Worm (Caenorhabditis elegans) whole organism, L2 larva: ENCODE data around the gene T08B6.9.

ENCODE experiments used
- C34F6.9 ChIP-seq: fragments of 150-350 bp; optimal IDR thresholded peaks from 2 replicates; lab custom pipeline; 2014; ENCODE audit warnings: missing biosample characterization, missing genetic modification characterization
- F13H6.1 ChIP-seq: sonication (generic microtip); optimal IDR thresholded peaks from 2 replicates; lab custom pipeline; 2016; ENCODE audit warnings: missing genetic modification characterization, missing compliant biosample characterization
- R02D3.7 ChIP-seq: fragments of 150-350 bp; optimal IDR thresholded peaks from 2 replicates; lab custom pipeline; 2014; ENCODE audit warnings: missing biosample characterization, missing genetic modification characterization
- ZK546.5 ChIP-seq: sonication (generic microtip); optimal IDR thresholded peaks from 2 replicates; lab custom pipeline; 2017; ENCODE audit warnings: missing biosample characterization, missing genetic modification characterization
- blmp-1 ChIP-seq: sonication (generic microtip); optimal IDR thresholded peaks from 2 replicates; lab custom pipeline; 2017; ENCODE audit warnings: missing genetic modification characterization, mild to moderate bottlenecking, missing compliant biosample characterization, antibody characterized with exemption, moderate library complexity; ENCODE audit not compliant: insufficient read depth
- ceh-16 ChIP-seq: fragments of 150-350 bp; optimal IDR thresholded peaks from 2 replicates; lab custom pipeline; 2014; ENCODE audit warnings: missing biosample characterization, missing genetic modification characterization
- ceh-82 ChIP-seq: fragments of 150-350 bp; optimal IDR thresholded peaks from 2 replicates; lab custom pipeline; 2014; ENCODE audit warnings: missing biosample characterization, missing genetic modification characterization
- crh-2 ChIP-seq: sonication (generic microtip); optimal IDR thresholded peaks from 2 replicates; lab custom pipeline; 2017; ENCODE audit warnings: missing biosample characterization, missing genetic modification characterization
- dmd-4 ChIP-seq: sonication (generic microtip); optimal IDR thresholded peaks from 2 replicates; lab custom pipeline; 2017; ENCODE audit warnings: missing biosample characterization, missing genetic modification characterization
- egl-27 ChIP-seq: sonication (generic microtip); optimal IDR thresholded peaks from 3 replicates; lab custom pipeline; 2017; ENCODE audit warnings: missing biosample characterization, missing genetic modification reagents, missing genetic modification characterization
- elt-1 ChIP-seq: fragments of 150-350 bp; optimal IDR thresholded peaks from 2 replicates; lab custom pipeline; 2014; ENCODE audit warnings: missing biosample characterization, missing genetic modification characterization
- gmeb-1 ChIP-seq: fragments of 150-350 bp; optimal IDR thresholded peaks from 2 replicates; lab custom pipeline; 2014; ENCODE audit warnings: missing biosample characterization, missing genetic modification characterization
- lin-11 ChIP-seq: fragments of 150-350 bp; sonication (generic microtip); optimal IDR thresholded peaks from 2 replicates; lab custom pipeline; 2014; ENCODE audit warnings: missing biosample characterization, missing genetic modification characterization, inconsistent platforms, mixed read lengths
- lin-13 ChIP-seq: fragments of 150-350 bp; optimal IDR thresholded peaks from 2 replicates; lab custom pipeline; 2014; ENCODE audit warnings: missing biosample characterization, missing genetic modification reagents, missing genetic modification characterization
- lin-39 ChIP-seq: fragments of 150-350 bp; optimal IDR thresholded peaks from 2 replicates; lab custom pipeline; 2014; ENCODE audit warnings: missing biosample characterization, missing genetic modification reagents, missing genetic modification characterization
- lsy-2 ChIP-seq, 2 experiments: fragments of 150-350 bp in 1 of 2; sonication (generic microtip) in 1 of 2; optimal IDR thresholded peaks; 2 replicates each; lab custom pipeline; 2014 to 2017; ENCODE audit warnings: missing biosample characterization in 2 of 2, missing genetic modification characterization in 2 of 2
- mab-5 ChIP-seq: fragments of 150-350 bp; optimal IDR thresholded peaks from 2 replicates; lab custom pipeline; 2014; ENCODE audit warnings: missing biosample characterization, missing genetic modification characterization
- mdl-1 ChIP-seq, 2 experiments: fragments of 150-350 bp in 1 of 2; sonication (generic microtip) in 1 of 2; optimal IDR thresholded peaks; 2 replicates each; lab custom pipeline; 2017; ENCODE audit warnings: missing biosample characterization in 2 of 2, missing genetic modification characterization in 2 of 2
- nhr-11 ChIP-seq: fragments of 150-350 bp; optimal IDR thresholded peaks from 2 replicates; lab custom pipeline; 2014; ENCODE audit warnings: missing biosample characterization, missing genetic modification characterization
- nhr-12 ChIP-seq: fragments of 150-350 bp; optimal IDR thresholded peaks from 2 replicates; lab custom pipeline; 2014; ENCODE audit warnings: missing biosample characterization, missing genetic modification characterization
- nhr-129 ChIP-seq: fragments of 150-350 bp; optimal IDR thresholded peaks from 2 replicates; lab custom pipeline; 2014; ENCODE audit warnings: missing biosample characterization, missing genetic modification characterization
- nhr-21 ChIP-seq: fragments of 150-350 bp; optimal IDR thresholded peaks from 2 replicates; lab custom pipeline; 2014; ENCODE audit warnings: missing biosample characterization, missing genetic modification characterization
- nhr-23 ChIP-seq: fragments of 150-350 bp; optimal IDR thresholded peaks from 2 replicates; lab custom pipeline; 2014; ENCODE audit warnings: missing biosample characterization, missing genetic modification reagents, missing genetic modification characterization
- nhr-25 ChIP-seq: fragments of 150-350 bp; sonication (generic microtip); optimal IDR thresholded peaks from 3 replicates; lab custom pipeline; 2014; ENCODE audit warnings: missing biosample characterization, missing genetic modification characterization
- nhr-6 ChIP-seq: fragments of 150-350 bp; optimal IDR thresholded peaks from 2 replicates; lab custom pipeline; 2014; ENCODE audit warnings: missing biosample characterization, missing genetic modification characterization
- nhr-77 ChIP-seq: fragments of 150-350 bp; optimal IDR thresholded peaks from 2 replicates; lab custom pipeline; 2014; ENCODE audit warnings: missing biosample characterization, missing genetic modification characterization
- peb-1 ChIP-seq: fragments of 150-350 bp; optimal IDR thresholded peaks from 2 replicates; lab custom pipeline; 2014; ENCODE audit warnings: missing biosample characterization, missing genetic modification characterization
- sem-4 ChIP-seq: fragments of 150-350 bp; optimal IDR thresholded peaks from 2 replicates; lab custom pipeline; 2014; ENCODE audit warnings: missing biosample characterization, missing genetic modification reagents, missing genetic modification characterization
- skn-1 ChIP-seq: sonication (generic microtip); optimal IDR thresholded peaks from 2 replicates; lab custom pipeline; 2017; ENCODE audit warnings: missing biosample characterization, missing genetic modification characterization
- sma-3 ChIP-seq: sonication (generic microtip); optimal IDR thresholded peaks from 2 replicates; lab custom pipeline; 2016; ENCODE audit warnings: missing genetic modification reagents, missing genetic modification characterization, missing compliant biosample characterization
- snpc-4 ChIP-seq: fragments of 150-350 bp; optimal IDR thresholded peaks from 2 replicates; lab custom pipeline; 2014; ENCODE audit warnings: missing biosample characterization, missing genetic modification characterization
- unc-39 ChIP-seq: fragments of 150-350 bp; optimal IDR thresholded peaks from 2 replicates; lab custom pipeline; 2014; ENCODE audit warnings: missing biosample characterization, missing genetic modification characterization
- unc-55 ChIP-seq: fragments of 150-350 bp; sonication (generic microtip); optimal IDR thresholded peaks from 3 replicates; lab custom pipeline; 2014; ENCODE audit warnings: missing biosample characterization, missing genetic modification reagents, missing genetic modification characterization
- unc-62 ChIP-seq: fragments of 150-350 bp; optimal IDR thresholded peaks from 2 replicates; lab custom pipeline; 2014; ENCODE audit warnings: missing biosample characterization, missing genetic modification reagents, missing genetic modification characterization
- zag-1 ChIP-seq: fragments of 150-350 bp; optimal IDR thresholded peaks from 2 replicates; lab custom pipeline; 2014; ENCODE audit warnings: missing biosample characterization, missing genetic modification characterization
- ztf-1 ChIP-seq: fragments of 200-800 bp; sonication (Bioruptor generic); conservative IDR thresholded peaks from 2 replicates; pipeline ENCODE4 v1.3.6; 2022; ENCODE audit warnings: missing genetic modification characterization, missing compliant biosample characterization
- ztf-11 ChIP-seq: sonication (generic microtip); optimal IDR thresholded peaks from 2 replicates; lab custom pipeline; 2017; ENCODE audit warnings: missing biosample characterization, missing genetic modification characterization
- ztf-4 ChIP-seq: fragments of 150-350 bp; optimal IDR thresholded peaks from 2 replicates; lab custom pipeline; 2014; ENCODE audit warnings: missing biosample characterization, missing genetic modification characterization

The T08B6.9 gene

ce11 chrIV:4861449-4861848 lies 29.2 kb upstream of the T08B6.9 start, which contains the start of the genes Y17G9A.4 and str-173:
TSS of gene Y17G9A.4 (minus strand) at chrIV:4861549.
TSS of gene str-173 (plus strand) at chrIV:4861773.
- TF ChIP-seq lin-11 (tag; lab: Kevin White, UChicago) (no peak), ceh-82 (tag; lab: Kevin White, UChicago) (no peak), nhr-12 (tag; lab: Kevin White, UChicago) (no peak), sma-3 (GFP tag; lab: Kevin White, UChicago) (no peak), egl-27 (no peak)
- TF ChIP-seq, all 48 proteins: peak for 0

DNA sequence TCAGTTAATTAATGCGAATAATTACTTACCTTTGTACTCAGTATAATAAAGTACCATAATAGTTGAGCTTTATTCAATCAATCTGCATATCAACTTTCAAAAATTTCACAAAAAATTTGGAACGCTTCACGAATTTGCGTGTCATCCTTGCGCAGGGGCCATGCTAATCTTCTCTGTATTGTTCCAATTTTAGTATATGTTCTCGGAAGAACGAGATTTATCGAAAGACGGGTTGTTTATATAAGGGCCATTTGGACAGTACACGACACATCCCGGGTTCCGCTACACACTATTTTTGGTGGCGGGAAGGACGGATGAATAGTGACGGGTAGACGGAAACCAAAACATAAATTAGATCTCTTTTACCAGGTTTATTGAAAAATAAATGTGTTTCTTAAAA lies 26.1 kb upstream of the T08B6.9 start:
- no peak for TF ChIP-seq elt-1 (tag; lab: Kevin White, UChicago)
- no peak for TF ChIP-seq R02D3.7 (tag; lab: Kevin White, UChicago)
- TF ChIP-seq peb-1 (tag; lab: Kevin White, UChicago), result no peak
- TF ChIP-seq nhr-25 (tag; lab: Kevin White, UChicago), result no peak
- TF ChIP-seq crh-2 (tag; lab: Kevin White, UChicago), result no peak
- no peak for TF ChIP-seq unc-39 (tag; lab: Kevin White, UChicago)
- no peak for TF ChIP-seq nhr-129 (tag; lab: Kevin White, UChicago)
- TF ChIP-seq nhr-6 (tag; lab: Kevin White, UChicago), result no peak
- no peak for TF ChIP-seq dmd-4 (tag; lab: Kevin White, UChicago)
- no peak for TF ChIP-seq snpc-4 (tag; lab: Kevin White, UChicago)
- TF ChIP-seq skn-1, result no peak

DNA sequence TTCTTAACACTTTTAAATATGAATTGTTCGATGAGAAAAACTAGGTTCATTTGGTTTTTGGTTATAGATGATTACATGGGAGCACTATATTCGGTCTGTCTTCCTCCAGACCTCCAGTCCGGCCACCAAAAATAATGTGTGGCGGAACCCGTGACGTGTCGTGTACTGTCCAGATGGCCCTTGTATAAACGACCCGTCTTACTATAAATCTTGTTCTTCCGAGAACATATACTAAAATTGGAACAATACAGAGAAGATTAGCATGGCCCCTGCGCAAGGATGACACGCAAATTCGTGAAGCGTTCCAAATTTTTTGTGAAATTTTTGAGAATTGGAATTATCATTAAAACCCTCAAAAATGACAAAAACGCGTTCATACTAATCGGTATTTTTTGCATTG lies 24.0 kb upstream of the T08B6.9 start:
- TF ChIP-seq nhr-77 (tag; lab: Kevin White, UChicago) (no peak), ztf-4 (tag; lab: Kevin White, UChicago) (no peak), unc-55 (no peak), nhr-21 (tag; lab: Kevin White, UChicago) (no peak), ceh-16 (no peak)

ce11 chrIV:4867610-4868009 lies 23.0 kb upstream of the T08B6.9 start, which contains the start of gene str-172:
TSS of gene str-172 (minus strand) at chrIV:4867710.
- no peak for TF ChIP-seq nhr-6 (tag; lab: Kevin White, UChicago)
- TF ChIP-seq unc-62 (GFP tag; lab: Kevin White, UChicago), result no peak
- no peak for TF ChIP-seq mab-5 (tag; lab: Kevin White, UChicago)
- TF ChIP-seq ZK546.5 (tag; lab: Kevin White, UChicago), result no peak
- no peak for TF ChIP-seq C34F6.9 (tag; lab: Kevin White, UChicago)
- TF ChIP-seq nhr-23 (tag; lab: Kevin White, UChicago), result no peak
- TF ChIP-seq gmeb-1, result no peak
- TF ChIP-seq elt-1 (tag; lab: Kevin White, UChicago), result no peak
- no peak for TF ChIP-seq nhr-129 (tag; lab: Kevin White, UChicago)
- TF ChIP-seq lsy-2 (tag; optimal IDR thresholded peaks at IDR 0.05; lab: Kevin White, UChicago), result no peak
- TF ChIP-seq sem-4 (tag; lab: Kevin White, UChicago), result no peak

- TF ChIP-seq nhr-21 (tag; lab: Kevin White, UChicago), result no peak
- no peak for TF ChIP-seq crh-2 (tag; lab: Kevin White, UChicago)
- no peak for TF ChIP-seq nhr-11 (tag; lab: Kevin White, UChicago)
- no peak for TF ChIP-seq unc-39 (tag; lab: Kevin White, UChicago)
- TF ChIP-seq lin-13 (GFP tag; lab: Kevin White, UChicago), result no peak
- TF ChIP-seq unc-62 (GFP tag; lab: Kevin White, UChicago), result no peak
- TF ChIP-seq ztf-1 (GFP tag; lab: Robert Waterston, UW), result no peak
- TF ChIP-seq zag-1 (tag; lab: Kevin White, UChicago), result no peak
Observed at ce11 chrIV:4870546-4870945, 20.1 kb upstream of the T08B6.9 start, which contains the start of gene str-175. TSS of gene str-175 (minus strand) at chrIV:4870646.

- TF ChIP-seq ztf-11 (tag; lab: Kevin White, UChicago) (no peak), sem-4 (tag; lab: Kevin White, UChicago) (no peak), lin-11 (tag; lab: Kevin White, UChicago) (no peak), nhr-21 (tag; lab: Kevin White, UChicago) (no peak), mdl-1 (tag; optimal IDR thresholded peaks at IDR 0.05; lab: Kevin White, UChicago) (no peak), lin-39 (tag; lab: Kevin White, UChicago) (no peak), blmp-1 (no peak), lsy-2 (tag; optimal IDR thresholded peaks at IDR 0.05; lab: Kevin White, UChicago) (no peak), ztf-4 (tag; lab: Kevin White, UChicago) (no peak), F13H6.1 (no peak), nhr-6 (tag; lab: Kevin White, UChicago) (no peak), nhr-25 (tag; lab: Kevin White, UChicago) (no peak), skn-1 (no peak)
Observed at ce11 chrIV:4874603-4875002, 16.0 kb upstream of the T08B6.9 start, which contains the start of gene str-174. TSS of gene str-174 (minus strand) at chrIV:4874703.
